Worm (Caenorhabditis elegans): ENCODE measurements around the gene frpr-17.

- TF ChIP-seq lin-13 (GFP tag; optimal IDR thresholded peaks at IDR 0.05) (no peak), zfp-3 (GFP tag; conservative IDR thresholded peaks at IDR 0.05) (no peak), nhr-10 (tag; optimal IDR thresholded peaks at IDR 0.05) (no peak), spr-3 (GFP tag; optimal IDR thresholded peaks at IDR 0.05) (no peak)
Observed at ce11 chrX:14442321-14442720, 36.4 kb downstream of the frpr-17 start, which contains the start of gene F23D12.3.

Measured in whole organism, L4 larva.